Worm (Caenorhabditis elegans): Measurements from ENCODE around the gene let-653.

Gene let-653

DNA sequence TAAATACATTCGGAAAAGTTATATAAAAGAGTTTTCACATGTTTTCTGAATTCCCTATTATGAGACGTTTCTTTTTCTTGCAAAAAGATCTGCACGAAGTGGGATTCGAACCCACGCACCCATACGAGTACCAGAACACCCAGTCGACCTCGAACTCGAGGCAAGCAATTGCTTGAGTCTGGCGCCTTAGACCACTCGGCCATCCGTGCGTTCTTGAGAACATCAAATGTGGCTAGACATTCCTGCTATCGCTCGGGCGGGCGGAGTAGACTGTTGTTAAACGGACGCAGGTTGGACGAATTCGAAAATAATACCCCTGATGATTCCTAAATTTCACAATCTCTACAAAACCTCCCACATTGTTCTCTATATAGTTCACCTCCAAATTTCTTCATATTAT, 43.0 kb downstream of the let-653 start (continued):
- TF ChIP-seq nhr-232 (tag; optimal IDR thresholded peaks at IDR 0.05): peak; percentile 43
- TF ChIP-seq elt-2 (tag; optimal IDR thresholded peaks at IDR 0.05): peak; percentile 25
- TF ChIP-seq unc-86 (tag; optimal IDR thresholded peaks at IDR 0.05): no peak
- no peak for TF ChIP-seq hlh-13 (GFP tag; optimal IDR thresholded peaks at IDR 0.05)
- TF ChIP-seq pha-2 (tag; optimal IDR thresholded peaks at IDR 0.05): no peak
- TF ChIP-seq elt-4 (tag; optimal IDR thresholded peaks at IDR 0.05): no peak
- peak; percentile 44 for TF ChIP-seq ceh-6 (GFP tag; optimal IDR thresholded peaks at IDR 0.05)
- TF ChIP-seq pax-1 (tag; optimal IDR thresholded peaks at IDR 0.05): no peak
- peak; percentile 39 for TF ChIP-seq che-1 (tag; optimal IDR thresholded peaks at IDR 0.05)
- TF ChIP-seq ceh-45 (GFP tag; IDR thresholded peaks at IDR 0.05): no peak
- no peak for TF ChIP-seq hlh-8 (tag; optimal IDR thresholded peaks at IDR 0.05)
- TF ChIP-seq C08G9.2 (tag; optimal IDR thresholded peaks at IDR 0.05): no peak
- no peak for TF ChIP-seq sox-2 (GFP tag; IDR thresholded peaks at IDR 0.05)
- TF ChIP-seq npax-4 (tag; optimal IDR thresholded peaks at IDR 0.05): no peak
- TF ChIP-seq zip-5 (tag; optimal IDR thresholded peaks at IDR 0.05): no peak
- peak; percentile 44 for TF ChIP-seq lin-11 (tag; optimal IDR thresholded peaks at IDR 0.05)
- no peak for TF ChIP-seq ceh-18 (tag; optimal IDR thresholded peaks at IDR 0.05)
- no peak for TF ChIP-seq hlh-15 (tag; optimal IDR thresholded peaks at IDR 0.05)
- TF ChIP-seq fax-1 (tag; optimal IDR thresholded peaks at IDR 0.05): no peak
- TF ChIP-seq hlh-30 (tag; optimal IDR thresholded peaks at IDR 0.05; ENCODE audit: insufficient read depth): no peak

DNA sequence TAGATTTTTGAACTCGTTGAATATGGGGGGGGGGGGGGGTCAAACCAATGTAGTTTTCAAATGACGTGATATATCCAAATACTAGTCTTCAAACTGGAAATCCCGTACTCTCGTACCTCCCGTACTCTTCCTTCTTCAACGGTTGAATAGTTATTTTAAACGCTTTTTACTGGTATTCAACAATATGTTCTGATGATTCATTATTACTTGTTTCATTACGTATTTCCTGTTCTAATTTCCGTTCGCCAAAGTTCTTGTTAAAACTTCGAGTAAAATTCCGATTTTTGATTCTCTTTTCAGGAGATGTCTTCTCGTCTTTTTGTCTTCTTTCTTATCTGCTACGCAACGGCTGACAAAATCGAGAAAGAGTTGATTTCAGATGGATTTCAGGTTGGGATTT, 45.2 kb downstream of the let-653 start, which contains the start of gene nhx-9:
Gene nhx-9 (plus strand): TSS at position 301 of the 400 bp plus-strand sequence.
- no peak for TF ChIP-seq sox-4 (tag; optimal IDR thresholded peaks at IDR 0.05)

DNA sequence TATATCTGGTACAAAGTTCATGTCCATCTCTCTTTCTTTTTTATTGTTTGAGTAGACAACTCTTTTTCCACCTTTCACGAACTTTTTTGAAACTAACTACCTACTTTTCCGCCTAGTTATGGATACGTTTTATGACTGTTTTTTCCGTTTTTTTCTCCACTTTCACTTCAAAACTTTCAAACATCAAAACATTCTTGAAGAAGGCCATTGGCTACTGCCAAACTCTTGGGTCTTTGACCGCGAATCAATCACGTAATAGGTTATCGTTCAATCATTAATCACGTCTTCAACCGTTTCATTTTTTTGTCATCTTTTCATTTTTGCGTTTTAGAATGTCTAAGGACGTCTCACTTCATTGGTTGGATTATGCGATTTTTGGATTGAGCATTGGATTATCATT, 51.7 kb downstream of the let-653 start, which contains the start of gene slc-5A12:
Gene slc-5A12 (plus strand): TSS at position 333 of the 400 bp plus-strand sequence.
- TF ChIP-seq lin-11 (tag; optimal IDR thresholded peaks at IDR 0.05): no peak
- no peak for TF ChIP-seq dmd-4 (tag; optimal IDR thresholded peaks at IDR 0.05; ENCODE audit: borderline replicate concordance)
- TF ChIP-seq ref-2 (tag; optimal IDR thresholded peaks at IDR 0.05): no peak
- no peak for TF ChIP-seq ceh-24 (tag; optimal IDR thresholded peaks at IDR 0.05)

DNA sequence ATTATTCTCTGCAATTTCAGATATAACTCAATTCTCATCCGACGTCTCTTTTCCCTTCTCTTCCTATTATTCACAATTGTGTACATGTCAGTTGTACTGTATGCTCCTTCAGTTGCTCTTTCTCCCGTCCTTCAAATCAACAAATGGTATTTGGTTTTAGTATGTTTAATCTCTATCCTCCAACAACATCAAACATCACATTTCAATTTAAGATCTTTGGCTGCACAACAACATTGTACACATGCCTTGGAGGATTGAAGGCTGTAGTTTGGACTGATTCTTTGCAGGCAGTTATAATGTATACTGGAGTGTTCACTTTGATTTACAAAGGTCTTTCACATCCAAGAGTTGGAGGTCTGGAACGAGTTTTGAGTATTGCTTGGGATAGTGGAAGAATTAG, 53.1 kb downstream of the let-653 start:
- no peak for TF ChIP-seq F13H6.1 (tag; optimal IDR thresholded peaks at IDR 0.05)
- no peak for TF ChIP-seq zip-5 (tag; optimal IDR thresholded peaks at IDR 0.05)
- no peak for TF ChIP-seq dve-1 (tag; optimal IDR thresholded peaks at IDR 0.05)
- no peak for TF ChIP-seq ceh-6 (GFP tag; optimal IDR thresholded peaks at IDR 0.05)
- no peak for TF ChIP-seq Y22D7AL.16 (tag; optimal IDR thresholded peaks at IDR 0.05)
- TF ChIP-seq sox-4 (tag; optimal IDR thresholded peaks at IDR 0.05): no peak
- no peak for TF ChIP-seq lim-6 (tag; optimal IDR thresholded peaks at IDR 0.05)

Data from whole organism, late embryonic.